Worm (Caenorhabditis elegans): ENCODE results near the gene W03F8.6.

Gene W03F8.6

DNA sequence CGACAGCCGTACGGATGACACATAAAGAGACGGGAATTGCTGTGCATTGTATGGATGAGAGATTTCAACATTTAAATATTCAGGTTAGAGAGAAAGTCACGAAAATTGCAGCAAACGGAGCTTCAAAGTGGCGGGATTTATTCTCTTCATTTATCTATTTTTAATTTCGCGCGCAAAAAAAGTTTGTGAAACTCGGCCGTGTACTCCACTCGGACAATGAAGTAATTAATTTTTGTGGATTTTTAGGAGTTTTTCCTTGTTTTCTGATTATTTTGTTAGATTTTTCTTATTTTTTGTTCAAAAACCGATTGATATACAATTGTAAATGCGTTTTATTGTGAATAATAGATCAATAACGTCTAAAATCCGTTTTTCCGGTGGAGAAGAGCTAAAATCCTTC is 1.7 kb upstream of the W03F8.6 start:
- peak; percentile 20 for TF ChIP-seq C08G9.2 (tag; optimal IDR thresholded peaks at IDR 0.05)
- no peak for TF ChIP-seq ceh-31 (tag; optimal IDR thresholded peaks at IDR 0.05)

ce11 chrIV:5183755-5184166 is 2.6 kb downstream of the W03F8.6 start, which contains the start of gene W03F8.4:
TSS of gene W03F8.4 (plus strand) at chrIV:5184123.
- TF ChIP-seq hlh-6 (tag; optimal IDR thresholded peaks at IDR 0.05) (no peak), elt-4 (tag; optimal IDR thresholded peaks at IDR 0.05) (no peak), unc-42 (tag; optimal IDR thresholded peaks at IDR 0.05) (peak; percentile 58), elt-2 (tag; optimal IDR thresholded peaks at IDR 0.05) (peak; percentile 28), ama-1 (optimal IDR thresholded peaks at IDR 0.05) (peak; percentile 89), dmd-4 (tag; optimal IDR thresholded peaks at IDR 0.05; ENCODE audit: borderline replicate concordance) (no peak), zip-5 (tag; optimal IDR thresholded peaks at IDR 0.05) (peak; percentile 12), che-1 (tag; optimal IDR thresholded peaks at IDR 0.05) (peak; percentile 37), hlh-13 (GFP tag; optimal IDR thresholded peaks at IDR 0.05) (no peak), unc-3 (GFP tag; conservative IDR thresholded peaks at IDR 0.05) (no peak), unc-3 (tag; optimal IDR thresholded peaks at IDR 0.05) (peak; percentile 8), ceh-31 (tag; optimal IDR thresholded peaks at IDR 0.05) (peak; percentile 77), npax-4 (tag; optimal IDR thresholded peaks at IDR 0.05) (no peak), syd-9 (tag; optimal IDR thresholded peaks at IDR 0.05) (no peak), ref-2 (tag; optimal IDR thresholded peaks at IDR 0.05) (peak; percentile 69), ceh-2 (tag; optimal IDR thresholded peaks at IDR 0.05) (peak; percentile 35), C38D4.7 (GFP tag; optimal IDR thresholded peaks at IDR 0.05) (no peak), sdc-2 (tag; optimal IDR thresholded peaks at IDR 0.05) (peak; percentile 16), nfya-1 (tag; optimal IDR thresholded peaks at IDR 0.05) (peak; percentile 76), pros-1 (tag; optimal IDR thresholded peaks at IDR 0.05) (peak; percentile 31), lim-6 (tag; optimal IDR thresholded peaks at IDR 0.05) (no peak), ceh-14 (tag; optimal IDR thresholded peaks at IDR 0.05) (peak; percentile 3), pha-4 (tag; optimal IDR thresholded peaks at IDR 0.05) (no peak), madf-2 (tag; optimal IDR thresholded peaks at IDR 0.05) (peak; percentile 34), ceh-30 (tag; optimal IDR thresholded peaks at IDR 0.05) (peak; percentile 83), C08G9.2 (tag; optimal IDR thresholded peaks at IDR 0.05) (peak; percentile 8), tbx-2 (tag; optimal IDR thresholded peaks at IDR 0.05) (peak; percentile 46), rnt-1 (tag; optimal IDR thresholded peaks at IDR 0.05) (peak; percentile 71), ceh-45 (GFP tag; IDR thresholded peaks at IDR 0.05) (0 out of 2 replicates have a peak, but pooled peaks have one; percentile 57), ceh-6 (GFP tag; optimal IDR thresholded peaks at IDR 0.05) (no peak), pat-9 (tag; optimal IDR thresholded peaks at IDR 0.05) (peak; percentile 30), ceh-24 (tag; optimal IDR thresholded peaks at IDR 0.05) (no peak), pha-2 (tag; optimal IDR thresholded peaks at IDR 0.05) (peak; percentile 45), pag-3 (tag; optimal IDR thresholded peaks at IDR 0.05; ENCODE audit: borderline replicate concordance) (no peak), ttx-3 (tag; optimal IDR thresholded peaks at IDR 0.05) (peak; percentile 33), T23F11.4 (GFP tag; optimal IDR thresholded peaks at IDR 0.05) (peak; percentile 29), lin-11 (tag; optimal IDR thresholded peaks at IDR 0.05) (peak; percentile 26), ceh-34 (tag; optimal IDR thresholded peaks at IDR 0.05) (peak; percentile 64), K02D7.2 (tag; optimal IDR thresholded peaks at IDR 0.05) (peak; percentile 37), ceh-18 (tag; optimal IDR thresholded peaks at IDR 0.05) (peak; percentile 53)

ce11 chrIV:5173032-5173431 is 13.3 kb downstream of the W03F8.6 start, which contains the start of gene lam-1:
TSS of gene lam-1 (plus strand) at chrIV:5173332.
- TF ChIP-seq ama-1 (optimal IDR thresholded peaks at IDR 0.05) (no peak), ceh-45 (GFP tag; IDR thresholded peaks at IDR 0.05) (no peak), nfya-1 (tag; optimal IDR thresholded peaks at IDR 0.05) (no peak)

Data from whole organism, late embryonic.